Worm (Caenorhabditis elegans) whole organism, early embryonic: ENCODE measurements around the gene C17G1.5.
A peak's percentile ranks its signal among the peaks of the same experiment; 100 is the strongest.

Experiments
- aly-1 ChIP-seq: sonication (generic microtip); optimal IDR thresholded peaks from 2 replicates; lab custom pipeline; 2016; ENCODE audit warnings: missing genetic modification characterization, missing compliant biosample characterization
- tbx-11 ChIP-seq: fragments of 200-800 bp; sonication (Bioruptor generic); IDR thresholded peaks from 2 replicates; pipeline ENCODE4 v1.3.6; 2022; ENCODE audit warnings: missing genetic modification characterization, missing compliant biosample characterization

ce11 chrX:9931362-9931761 lies 7.2 kb upstream of the C17G1.5 start, which contains the start of gene nra-3:
- no peak for TF ChIP-seq aly-1 (tag; lab: Kevin White, UChicago)
- TF ChIP-seq tbx-11 (GFP tag; lab: Robert Waterston, UW): 0 out of 2 replicates have a peak, but pooled peaks have one; percentile 16
